Fruit fly (Drosophila melanogaster) whole organism, adult: ENCODE measurements around the gene Usp1.

Experiments
- CG11617 ChIP-seq: fragments of 200-800 bp; sonication (Bioruptor generic); optimal IDR thresholded peaks from 2 replicates; lab custom pipeline; 2017; ENCODE audit warnings: mild to moderate bottlenecking, missing biosample characterization, missing genetic modification reagents, missing genetic modification characterization
- CG12768 ChIP-seq: fragments of 200-800 bp; sonication (Bioruptor generic); optimal IDR thresholded peaks from 2 replicates; lab custom pipeline; 2017; ENCODE audit warnings: missing biosample characterization, missing genetic modification characterization, mild to moderate bottlenecking, moderate library complexity, missing genetic modification reagents
- CG14711 ChIP-seq: fragments of 200-800 bp; sonication (Bioruptor generic); optimal IDR thresholded peaks from 2 replicates; lab custom pipeline; 2018; ENCODE audit warnings: missing biosample characterization, mild to moderate bottlenecking, missing genetic modification characterization, moderate library complexity
- CG1620 ChIP-seq: fragments of 200-800 bp; sonication (Bioruptor generic); optimal IDR thresholded peaks from 2 replicates; lab custom pipeline; 2016; ENCODE audit warnings: missing biosample characterization, missing genetic modification characterization
- CG33017 ChIP-seq: fragments of 200-800 bp; sonication (Bioruptor generic); optimal IDR thresholded peaks from 2 replicates; lab custom pipeline; 2018; ENCODE audit warnings: missing biosample characterization, mild to moderate bottlenecking, missing genetic modification characterization, moderate library complexity
- CG5204 ChIP-seq: fragments of 200-800 bp; sonication (Bioruptor generic); optimal IDR thresholded peaks from 2 replicates; lab custom pipeline; 2016; ENCODE audit warnings: missing biosample characterization, missing genetic modification characterization
- CG7045 ChIP-seq: fragments of 200-800 bp; sonication (Bioruptor generic); optimal IDR thresholded peaks from 2 replicates; lab custom pipeline; 2017; ENCODE audit warnings: missing biosample characterization, mild to moderate bottlenecking, missing genetic modification characterization
- CG7101 ChIP-seq: fragments of 200-800 bp; sonication (Bioruptor generic); optimal IDR thresholded peaks from 2 replicates; lab custom pipeline; 2018; ENCODE audit warnings: missing biosample characterization, mild to moderate bottlenecking, missing genetic modification characterization, moderate library complexity
- Clk ChIP-seq: fragments of 200-800 bp; sonication (Bioruptor generic); optimal IDR thresholded peaks from 2 replicates; lab custom pipeline; 2017; ENCODE audit warnings: missing biosample characterization, missing genetic modification characterization
- Crg-1 ChIP-seq: fragments of 200-800 bp; sonication (Bioruptor generic); optimal IDR thresholded peaks from 2 replicates; lab custom pipeline; 2016; ENCODE audit warnings: missing biosample characterization, missing genetic modification characterization
- Hr96 ChIP-seq: fragments of 200-800 bp; sonication (Bioruptor generic); optimal IDR thresholded peaks from 2 replicates; lab custom pipeline; 2016; ENCODE audit warnings: missing biosample characterization, missing genetic modification characterization
- Mnt ChIP-seq: fragments of 200-800 bp; sonication (Bioruptor generic); optimal IDR thresholded peaks from 2 replicates; lab custom pipeline; 2016; ENCODE audit warnings: missing biosample characterization, mild to moderate bottlenecking, missing genetic modification characterization
- bab1 ChIP-seq: fragments of 200-800 bp; sonication (Bioruptor generic); optimal IDR thresholded peaks from 3 replicates; lab custom pipeline; 2019; ENCODE audit warnings: missing biosample characterization, mild to moderate bottlenecking, missing genetic modification characterization, moderate library complexity
- cic ChIP-seq: fragments of 200-800 bp; sonication (Bioruptor generic); optimal IDR thresholded peaks from 2 replicates; lab custom pipeline; 2017; ENCODE audit warnings: missing biosample characterization, mild to moderate bottlenecking, missing genetic modification characterization, moderate library complexity
- cnc ChIP-seq, 2 experiments: fragments of >200 bp; optimal IDR thresholded peaks; 2 replicates each; lab custom pipeline; 2017
- kay ChIP-seq: fragments of 200-800 bp; sonication (Bioruptor generic); peaks from one replicate; lab custom pipeline; 2016; ENCODE audit warnings: missing biosample characterization, missing genetic modification characterization, borderline replicate concordance
- ovo ChIP-seq: fragments of 200-800 bp; sonication (Bioruptor generic); optimal IDR thresholded peaks from 2 replicates; lab custom pipeline; 2016; ENCODE audit warnings: missing biosample characterization, missing genetic modification characterization
- pad ChIP-seq: fragments of 200-800 bp; sonication (Bioruptor generic); optimal IDR thresholded peaks from 3 replicates; lab custom pipeline; 2017; ENCODE audit warnings: missing biosample characterization, missing genetic modification characterization, mild to moderate bottlenecking, moderate library complexity, missing genetic modification reagents
- tj ChIP-seq: fragments of 200-800 bp; sonication (Bioruptor generic); optimal IDR thresholded peaks from 3 replicates; lab custom pipeline; 2017; ENCODE audit warnings: missing biosample characterization, mild to moderate bottlenecking, missing genetic modification characterization, moderate library complexity
- toe ChIP-seq: fragments of 200-800 bp; sonication (Bioruptor generic); optimal IDR thresholded peaks from 2 replicates; lab custom pipeline; 2016; ENCODE audit warnings: missing biosample characterization, missing genetic modification characterization

Gene Usp1

DNA sequence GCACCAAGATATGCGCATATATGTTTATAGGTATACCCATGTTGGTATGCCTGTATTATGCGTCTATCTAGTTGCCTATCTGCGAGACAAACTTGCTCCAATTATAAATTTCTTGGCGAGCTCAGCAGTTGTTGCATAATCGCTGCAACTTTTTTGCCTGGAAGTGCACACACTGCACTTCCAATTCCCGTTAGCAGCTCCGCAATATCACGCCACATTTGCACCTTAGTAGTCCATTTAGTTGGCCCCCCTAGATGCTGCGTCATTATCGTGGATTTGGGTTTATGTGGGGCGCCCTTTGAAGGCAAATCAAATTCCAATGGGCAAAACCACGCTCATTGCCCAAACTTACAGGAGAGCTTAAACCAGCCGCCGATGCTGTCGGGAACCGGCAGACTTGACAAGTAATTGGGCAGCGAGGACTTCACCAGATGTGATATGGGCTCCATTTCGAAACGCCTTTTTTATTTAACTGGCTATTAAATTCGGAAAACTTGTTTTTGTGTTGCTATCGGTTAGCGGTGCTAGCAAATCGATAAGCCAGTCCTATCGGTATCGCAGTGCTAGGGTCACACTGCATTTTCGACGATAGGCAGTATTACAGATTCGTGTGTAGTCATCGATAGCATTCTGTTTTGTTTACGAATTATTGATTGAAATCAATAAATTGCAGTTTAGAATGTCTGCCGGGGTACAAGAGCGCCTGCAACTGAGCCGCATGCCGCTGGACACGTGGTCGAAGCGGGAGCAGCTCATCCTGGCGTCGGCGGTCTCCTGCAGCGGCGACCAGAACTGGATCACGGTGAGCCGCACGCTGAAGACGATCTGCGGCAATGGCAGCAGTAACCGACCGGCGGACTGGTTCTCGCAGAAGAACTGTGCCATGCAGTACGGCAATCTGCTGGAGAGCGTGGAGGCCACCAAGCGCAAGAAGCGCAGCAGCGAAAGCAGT, 5.8 kb upstream of the Usp1 start, which contains the start of the genes Cisd2 and Brd8:
Gene Cisd2 (minus strand): TSS at position 538 of the 952 bp plus-strand sequence.
Gene Brd8 (plus strand): TSS at position 595 of the 952 bp plus-strand sequence.
- TF ChIP-seq tj (GFP tag; lab: Kevin White, UChicago) (peak; percentile 83), cic (GFP tag; lab: Kevin White, UChicago) (peak; percentile 25), cnc (optimal IDR thresholded peaks at IDR 0.05; lab: Kevin White, UChicago) (no peak), CG5204 (GFP tag; lab: Kevin White, UChicago) (no peak), CG12768 (peak; percentile 78), bab1 (GFP tag; lab: Kevin White, UChicago) (peak; percentile 40), CG33017 (tag; lab: Kevin White, UChicago) (peak; percentile 20), ovo (peak; percentile 14), pad (GFP tag; lab: Kevin White, UChicago) (peak; percentile 6)

- TF ChIP-seq CG11617, result no peak
- TF ChIP-seq cnc (optimal IDR thresholded peaks at IDR 0.05; lab: Kevin White, UChicago), result no peak
- no peak for TF ChIP-seq toe (GFP tag; lab: Kevin White, UChicago)
- TF ChIP-seq CG1620 (GFP tag; lab: Kevin White, UChicago), result no peak
- no peak for TF ChIP-seq CG5204 (GFP tag; lab: Kevin White, UChicago)
- no peak for TF ChIP-seq Clk
Observed at dm6 chr3R:29227675-29228211, 1.2 kb upstream of the Usp1 start, which contains the start of gene CG14507. Gene CG14507, minus strand, starts transcription at chr3R:29227725.

DNA sequence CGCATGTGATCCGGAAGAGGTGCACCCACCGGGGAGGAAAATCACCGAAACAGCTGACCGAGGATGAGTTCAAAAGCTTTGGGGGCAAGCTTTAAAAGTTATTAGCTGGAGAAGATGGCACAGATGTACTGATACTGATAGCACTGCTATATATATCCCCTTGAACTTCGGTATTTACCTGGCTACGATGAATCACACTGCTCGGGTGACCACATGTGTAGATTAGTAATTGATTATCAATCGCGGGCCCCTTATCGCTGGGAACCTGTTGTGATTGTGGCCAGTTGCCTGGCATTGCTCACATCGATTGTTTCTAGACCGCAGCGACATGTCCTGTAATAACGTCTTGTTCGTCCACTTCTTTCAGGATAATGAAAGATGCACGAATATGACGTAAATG, 997 bp downstream of the Usp1 start:
- TF ChIP-seq toe (GFP tag; lab: Kevin White, UChicago), result no peak
- peak; percentile 46 for TF ChIP-seq Mnt (GFP tag; lab: Kevin White, UChicago)

DNA sequence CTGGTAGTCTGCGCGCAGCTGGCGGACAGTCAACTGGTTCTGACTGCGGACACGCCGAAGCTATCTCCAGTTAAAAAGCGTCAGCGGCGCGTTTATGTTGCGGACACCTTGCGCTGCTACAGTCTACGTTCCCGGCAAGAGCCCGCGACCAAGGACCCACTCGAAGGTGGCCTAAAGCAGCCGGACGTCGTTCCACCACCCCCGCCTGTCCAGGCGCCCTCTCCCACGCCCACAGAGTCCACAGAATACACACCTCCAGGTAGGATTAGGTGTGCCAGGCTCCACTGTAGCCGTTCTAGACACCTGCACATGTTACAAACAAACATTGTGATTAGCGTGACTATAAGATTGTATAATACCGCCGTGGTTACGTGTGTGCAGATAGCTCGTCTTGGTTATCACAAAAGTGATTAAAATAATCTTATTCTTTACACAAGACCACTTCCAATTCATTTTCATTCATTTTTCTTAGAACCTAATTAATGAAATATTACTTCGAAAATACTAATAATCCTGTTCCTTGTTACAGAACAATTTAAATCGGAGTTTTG, 1.7 kb downstream of the Usp1 start:
- no peak for TF ChIP-seq cnc (optimal IDR thresholded peaks at IDR 0.05; lab: Kevin White, UChicago)
- no peak for TF ChIP-seq CG14711 (tag; lab: Kevin White, UChicago)
- no peak for TF ChIP-seq CG7045
- TF ChIP-seq CG5204 (GFP tag; lab: Kevin White, UChicago), result no peak
- TF ChIP-seq CG1620 (GFP tag; lab: Kevin White, UChicago), result no peak
- peak; percentile 65 for TF ChIP-seq Mnt (GFP tag; lab: Kevin White, UChicago)
- TF ChIP-seq cic (GFP tag; lab: Kevin White, UChicago), result peak; percentile 74
- TF ChIP-seq CG7101 (tag; lab: Kevin White, UChicago), result no peak
- TF ChIP-seq tj (GFP tag; lab: Kevin White, UChicago), result no peak

- TF ChIP-seq Mnt (GFP tag; lab: Kevin White, UChicago) (no peak), cic (GFP tag; lab: Kevin White, UChicago) (peak; percentile 24)
Observed at dm6 chr3R:29238623-29239022, 9.7 kb downstream of the Usp1 start, which contains the start of gene CG11951. Gene CG11951, minus strand, starts transcription at chr3R:29238723.

- no peak for TF ChIP-seq Mnt (GFP tag; lab: Kevin White, UChicago)
- TF ChIP-seq CG1620 (GFP tag; lab: Kevin White, UChicago), result no peak
- no peak for TF ChIP-seq cnc (optimal IDR thresholded peaks at IDR 0.05; lab: Kevin White, UChicago)
- no peak for TF ChIP-seq CG5204 (GFP tag; lab: Kevin White, UChicago)
- TF ChIP-seq bab1 (GFP tag; lab: Kevin White, UChicago), result no peak
- TF ChIP-seq toe (GFP tag; lab: Kevin White, UChicago), result no peak
- TF ChIP-seq CG33017 (tag; lab: Kevin White, UChicago), result no peak
- TF ChIP-seq Crg-1 (GFP tag; lab: Kevin White, UChicago), result no peak
- no peak for TF ChIP-seq ovo
- TF ChIP-seq CG7045, result no peak
Observed at dm6 chr3R:29244727-29245126, 15.8 kb downstream of the Usp1 start, which contains the start of gene CG31445. Gene CG31445, minus strand, starts transcription at chr3R:29244827.

DNA sequence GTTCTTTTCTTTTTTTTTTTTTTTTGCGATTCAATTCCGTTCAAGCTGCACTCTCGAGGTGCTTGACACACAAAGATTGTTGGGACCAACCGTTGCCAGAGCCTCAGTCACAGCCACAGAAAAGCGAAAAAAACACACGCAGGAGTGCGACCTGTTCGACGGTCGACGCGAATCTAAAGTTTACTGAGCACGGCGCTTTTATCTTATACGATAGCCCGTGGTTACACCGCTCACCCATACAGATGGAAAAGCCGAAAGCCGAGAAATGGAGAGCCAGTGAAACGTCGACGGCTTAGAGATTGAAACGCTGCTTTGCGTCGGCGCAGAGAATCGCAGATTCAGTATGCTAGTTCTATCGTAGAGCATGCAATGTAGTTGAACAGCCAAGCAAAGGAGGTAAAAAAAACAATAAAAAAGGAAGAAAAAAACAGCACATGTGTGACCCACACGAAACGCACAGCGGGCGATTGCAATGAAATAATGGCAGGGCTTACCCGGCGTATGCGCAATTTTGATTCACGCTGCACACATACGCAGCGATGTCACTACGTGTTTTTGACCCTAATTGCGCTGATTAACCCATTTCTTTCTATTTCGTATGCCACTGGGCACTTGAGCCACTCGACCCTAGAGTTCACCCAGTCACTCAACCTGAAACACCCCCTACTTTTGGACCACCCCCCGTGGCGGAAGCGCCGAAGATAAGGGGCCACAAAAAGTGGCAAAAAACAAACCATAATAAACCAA, 21.5 kb downstream of the Usp1 start, which contains the start of gene SP1029:
Gene SP1029 (minus strand): TSS at position 180 of the 747 bp plus-strand sequence.
- TF ChIP-seq CG7045 (no peak), tj (GFP tag; lab: Kevin White, UChicago) (no peak), toe (GFP tag; lab: Kevin White, UChicago) (no peak), pad (GFP tag; lab: Kevin White, UChicago) (no peak), CG7101 (tag; lab: Kevin White, UChicago) (no peak), Clk (no peak), bab1 (GFP tag; lab: Kevin White, UChicago) (no peak), CG33017 (tag; lab: Kevin White, UChicago) (no peak), kay (GFP tag; lab: Kevin White, UChicago) (no peak), ovo (no peak), Hr96 (no peak), CG11617 (no peak), Mnt (GFP tag; lab: Kevin White, UChicago) (no peak), CG5204 (GFP tag; lab: Kevin White, UChicago) (no peak), CG1620 (GFP tag; lab: Kevin White, UChicago) (no peak), cic (GFP tag; lab: Kevin White, UChicago) (no peak), CG14711 (tag; lab: Kevin White, UChicago) (no peak)
